Fruit fly (Drosophila melanogaster): Measurements from ENCODE around the gene RpL28.

RpL28 gene

DNA sequence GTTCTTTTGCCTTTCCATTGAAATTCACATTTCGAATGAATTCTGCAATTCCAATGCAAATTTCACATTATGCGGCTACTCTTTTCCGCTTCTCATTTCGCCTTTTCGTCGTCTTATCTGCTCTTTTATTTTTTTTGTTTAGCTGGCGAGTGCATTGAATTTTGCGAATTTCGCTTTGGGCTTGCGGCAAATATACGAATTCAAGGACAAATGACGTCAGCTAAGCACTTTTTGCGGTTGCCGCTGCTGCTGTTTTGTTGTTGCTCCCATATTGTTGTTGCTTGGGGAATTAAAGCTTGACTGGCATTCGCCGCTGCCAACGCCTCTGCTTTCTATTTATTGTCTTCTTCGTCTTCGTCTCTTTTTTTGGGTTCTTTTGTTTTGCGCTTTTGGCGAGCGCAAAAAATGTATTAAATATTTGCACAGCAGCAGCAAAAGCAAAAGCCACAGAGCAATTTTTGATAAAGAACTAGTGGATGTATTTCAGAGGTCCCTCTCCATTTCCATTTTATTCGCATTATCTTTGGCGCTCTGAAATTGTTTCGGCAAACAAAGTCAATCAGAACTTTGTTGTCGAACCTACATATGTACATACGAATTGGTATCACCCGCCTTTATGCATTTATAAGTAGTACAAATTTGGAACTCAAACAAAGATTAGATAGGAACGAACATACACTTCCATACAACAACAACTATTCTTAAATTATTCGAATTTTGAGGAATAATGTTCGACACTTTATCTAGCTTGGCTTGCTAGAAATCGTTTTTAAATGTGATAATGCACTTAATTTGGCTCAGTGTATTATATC is 17.2 kb upstream of the RpL28 start:
- TF ChIP-seq Jra (GFP tag; optimal IDR thresholded peaks at IDR 0.05): peak; percentile 23
- TF ChIP-seq Rel (GFP tag; optimal IDR thresholded peaks at IDR 0.05): peak; percentile 20
- TF ChIP-seq Rel (tag; optimal IDR thresholded peaks at IDR 0.05): peak; percentile 76
- peak; percentile 77 for TF ChIP-seq CG32264 (GFP tag; optimal IDR thresholded peaks at IDR 0.05)
- TF ChIP-seq CG9705 (GFP tag; optimal IDR thresholded peaks at IDR 0.05): no peak
- TF ChIP-seq woc (GFP tag; optimal IDR thresholded peaks at IDR 0.05): peak; percentile 30
- peak; percentile 71 for TF ChIP-seq Hnf4 (GFP tag; optimal IDR thresholded peaks at IDR 0.05)
- TF ChIP-seq Dfd (GFP tag; optimal IDR thresholded peaks at IDR 0.05): no peak
- TF ChIP-seq HLH106 (tag; optimal IDR thresholded peaks at IDR 0.05): peak; percentile 23
- peak; percentile 25 for TF ChIP-seq sage (GFP tag; optimal IDR thresholded peaks at IDR 0.05)
- peak; percentile 82 for TF ChIP-seq rgr (GFP tag; optimal IDR thresholded peaks at IDR 0.05)
- TF ChIP-seq tai (GFP tag; optimal IDR thresholded peaks at IDR 0.05): peak; percentile 60
- peak; percentile 43 for TF ChIP-seq CrebA (GFP tag; optimal IDR thresholded peaks at IDR 0.05; ENCODE audit: borderline replicate concordance)
- TF ChIP-seq brk (GFP tag; optimal IDR thresholded peaks at IDR 0.05): peak; percentile 37
- TF ChIP-seq Myc (optimal IDR thresholded peaks at IDR 0.05): no peak
- TF ChIP-seq foxo (GFP tag; optimal IDR thresholded peaks at IDR 0.05): peak in 1 of 2 experiments; percentile 69
- TF ChIP-seq psq (GFP tag; optimal IDR thresholded peaks at IDR 0.05): peak; percentile 89
- peak; percentile 57 for TF ChIP-seq h (GFP tag; optimal IDR thresholded peaks at IDR 0.05)
- TF ChIP-seq dmrt93B (GFP tag; optimal IDR thresholded peaks at IDR 0.05): no peak
- TF ChIP-seq br (GFP tag; optimal IDR thresholded peaks at IDR 0.05): peak; percentile 46
- TF ChIP-seq sv (GFP tag; optimal IDR thresholded peaks at IDR 0.05): no peak
- TF ChIP-seq lola (GFP tag; optimal IDR thresholded peaks at IDR 0.05): no peak
- TF ChIP-seq dl (GFP tag; optimal IDR thresholded peaks at IDR 0.05; ENCODE audit: insufficient read depth in 1 of 2, partially characterized antibody in 2 of 2): no peak
- TF ChIP-seq OdsH (GFP tag; optimal IDR thresholded peaks at IDR 0.05): peak; percentile 76
- no peak for TF ChIP-seq Vsx2 (GFP tag; optimal IDR thresholded peaks at IDR 0.05; ENCODE audit: partially characterized antibody)
- TF ChIP-seq Hr78 (GFP tag; optimal IDR thresholded peaks at IDR 0.05): no peak
- TF ChIP-seq ey (GFP tag; optimal IDR thresholded peaks at IDR 0.05): peak; percentile 84
- TF ChIP-seq N (GFP tag; optimal IDR thresholded peaks at IDR 0.05): no peak
- peak; percentile 68 for TF ChIP-seq Hr83 (GFP tag; optimal IDR thresholded peaks at IDR 0.05; ENCODE audit: poor library complexity, severe bottlenecking)
- TF ChIP-seq Sp1 (GFP tag; optimal IDR thresholded peaks at IDR 0.05): peak; percentile 74
- TF ChIP-seq jim (GFP tag; optimal IDR thresholded peaks at IDR 0.05): peak; percentile 45
- TF ChIP-seq Abd-B (GFP tag; optimal IDR thresholded peaks at IDR 0.05): no peak
- no peak for TF ChIP-seq dsf (GFP tag; optimal IDR thresholded peaks at IDR 0.05; ENCODE audit: borderline replicate concordance)
- TF ChIP-seq fru (GFP tag; optimal IDR thresholded peaks at IDR 0.05): peak; percentile 72
- no peak for TF ChIP-seq GATAd (GFP tag; optimal IDR thresholded peaks at IDR 0.05)

DNA sequence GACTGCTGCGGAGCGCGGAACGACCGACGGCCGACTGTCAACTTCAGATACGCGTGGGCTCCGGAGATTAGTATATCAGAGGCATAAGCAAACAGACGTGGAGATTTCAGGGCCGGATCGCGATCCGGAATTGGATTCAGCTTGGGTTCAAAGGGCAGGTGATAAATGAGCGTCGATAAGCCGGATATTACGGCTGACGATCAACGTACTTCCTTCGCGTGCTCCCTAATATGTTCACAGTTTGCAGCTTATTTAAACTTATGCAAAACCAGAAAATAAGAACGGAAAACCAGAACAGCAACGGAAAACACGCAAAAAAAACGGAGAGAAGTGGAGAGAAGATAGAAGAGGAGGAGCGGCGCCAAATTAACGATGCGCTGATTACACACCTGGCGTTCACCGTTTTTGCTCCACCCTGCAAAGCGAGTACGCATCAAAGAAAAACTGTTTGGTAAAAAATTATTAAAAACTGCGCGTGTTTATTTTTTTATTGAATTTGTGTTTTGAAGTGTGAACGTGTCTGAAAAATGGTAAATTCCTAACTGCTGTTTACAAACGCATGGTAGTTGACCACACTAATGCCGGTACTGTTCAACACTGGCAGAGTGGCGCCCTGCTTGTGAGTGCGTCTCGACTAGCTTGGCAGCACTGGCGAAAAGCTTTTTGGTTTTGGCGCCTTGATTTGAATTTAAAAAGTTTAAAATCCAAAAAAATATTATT is 16.4 kb upstream of the RpL28 start, which contains the start of gene CG17746:
Gene CG17746, minus strand, starts transcription at position 546 of the 720 bp plus-strand sequence.
- TF ChIP-seq ey (GFP tag; optimal IDR thresholded peaks at IDR 0.05) (peak; percentile 4), psq (GFP tag; optimal IDR thresholded peaks at IDR 0.05) (no peak), Hr78 (GFP tag; optimal IDR thresholded peaks at IDR 0.05) (no peak), Sp1 (GFP tag; optimal IDR thresholded peaks at IDR 0.05) (no peak), HLH106 (tag; optimal IDR thresholded peaks at IDR 0.05) (peak; percentile 2), pan (optimal IDR thresholded peaks at IDR 0.05) (no peak), brk (GFP tag; optimal IDR thresholded peaks at IDR 0.05) (peak; percentile 31), lola (GFP tag; optimal IDR thresholded peaks at IDR 0.05) (no peak), N (GFP tag; optimal IDR thresholded peaks at IDR 0.05) (no peak), Hr83 (GFP tag; optimal IDR thresholded peaks at IDR 0.05; ENCODE audit: poor library complexity, severe bottlenecking) (peak; percentile 50), rgr (GFP tag; optimal IDR thresholded peaks at IDR 0.05) (peak; percentile 44), Rel (GFP tag; optimal IDR thresholded peaks at IDR 0.05) (no peak), Rel (tag; optimal IDR thresholded peaks at IDR 0.05) (no peak), Hnf4 (GFP tag; optimal IDR thresholded peaks at IDR 0.05) (peak; percentile 53), woc (GFP tag; optimal IDR thresholded peaks at IDR 0.05) (no peak), Myc (optimal IDR thresholded peaks at IDR 0.05) (no peak), br (GFP tag; optimal IDR thresholded peaks at IDR 0.05) (no peak), Dif (GFP tag; optimal IDR thresholded peaks at IDR 0.05; ENCODE audit: partially characterized antibody) (peak; percentile 6), usp (GFP tag; optimal IDR thresholded peaks at IDR 0.05) (no peak), CG32264 (GFP tag; optimal IDR thresholded peaks at IDR 0.05) (no peak), CG9705 (GFP tag; optimal IDR thresholded peaks at IDR 0.05) (no peak), h (GFP tag; optimal IDR thresholded peaks at IDR 0.05) (peak; percentile 48), dl (GFP tag; optimal IDR thresholded peaks at IDR 0.05; ENCODE audit: insufficient read depth in 1 of 2, partially characterized antibody in 2 of 2) (no peak), Jra (GFP tag; optimal IDR thresholded peaks at IDR 0.05) (peak; percentile 10), GATAd (GFP tag; optimal IDR thresholded peaks at IDR 0.05) (no peak), jim (GFP tag; optimal IDR thresholded peaks at IDR 0.05) (no peak), Abd-B (GFP tag; optimal IDR thresholded peaks at IDR 0.05) (no peak), sv (GFP tag; optimal IDR thresholded peaks at IDR 0.05) (peak; percentile 17), fru (GFP tag; optimal IDR thresholded peaks at IDR 0.05) (peak; percentile 3), foxo (GFP tag; optimal IDR thresholded peaks at IDR 0.05) (peak in 1 of 2 experiments; percentile 35), Vsx2 (GFP tag; optimal IDR thresholded peaks at IDR 0.05; ENCODE audit: partially characterized antibody) (no peak)
